Worm (Caenorhabditis elegans) whole organism, L4 larva: ENCODE measurements around the gene Y37E11B.2.
A peak's percentile ranks its signal among the peaks of the same experiment; 100 is the strongest.

Source experiments
- F44E2.7 ChIP-seq: fragments of 200-800 bp; sonication (Bioruptor generic); IDR thresholded peaks from 2 replicates; pipeline ENCODE4 v2.1.2; 2022; ENCODE audit warnings: missing genetic modification characterization, missing compliant biosample characterization
- R02D3.7 ChIP-seq: fragments of 150-350 bp; sonication (generic microtip); optimal IDR thresholded peaks from 3 replicates; lab custom pipeline; 2014; ENCODE audit warnings: missing biosample characterization, missing genetic modification characterization
- aha-1 ChIP-seq: fragments of 150-350 bp; peaks from one replicate; lab custom pipeline; 2014; ENCODE audit warnings: missing biosample characterization, missing genetic modification characterization
- aly-2 ChIP-seq: sonication (generic microtip); optimal IDR thresholded peaks from 2 replicates; lab custom pipeline; 2018; ENCODE audit warnings: missing biosample characterization, missing genetic modification characterization
- arid-1 ChIP-seq: fragments of 200-800 bp; sonication (Bioruptor generic); conservative IDR thresholded peaks from 2 replicates; pipeline ENCODE4 v1.3.6; 2022; ENCODE audit warnings: missing genetic modification reagents, missing genetic modification characterization, missing compliant biosample characterization
- ceh-28 ChIP-seq: fragments of 150-350 bp; optimal IDR thresholded peaks from 2 replicates; lab custom pipeline; 2014; ENCODE audit warnings: missing biosample characterization, missing genetic modification reagents, missing genetic modification characterization
- daf-16 ChIP-seq, 3 experiments: sonication (generic microtip); optimal IDR thresholded peaks; 2 replicates each; lab custom pipeline; 2016 to 2017; ENCODE audit warnings: missing genetic modification characterization in 3 of 3, missing genetic modification reagents in 3 of 3, mild to moderate bottlenecking in 2 of 3, missing compliant biosample characterization in 2 of 3, missing biosample characterization in 1 of 3, moderate library complexity in 1 of 3
- daf-19 ChIP-seq: fragments of 200-800 bp; sonication (Bioruptor generic); conservative IDR thresholded peaks from 2 replicates; pipeline ENCODE4 v1.3.6; 2022; ENCODE audit warnings: missing genetic modification characterization, missing compliant biosample characterization
- hif-1 ChIP-seq, 2 experiments: sonication (generic microtip); optimal IDR thresholded peaks; 2 replicates each; lab custom pipeline; 2016 to 2017; ENCODE audit warnings: missing compliant biosample characterization in 2 of 2, missing genetic modification characterization in 2 of 2, missing genetic modification reagents in 2 of 2, missing genotype in 2 of 2, mild to moderate bottlenecking in 1 of 2
- hmg-1.1 ChIP-seq: fragments of 200-800 bp; sonication (Bioruptor generic); IDR thresholded peaks from 2 replicates; pipeline ENCODE4 v1.3.6; 2022; ENCODE audit warnings: missing genetic modification reagents, missing genetic modification characterization, missing compliant biosample characterization
- jun-1 ChIP-seq: fragments of 150-350 bp; optimal IDR thresholded peaks from 2 replicates; lab custom pipeline; 2014; ENCODE audit warnings: missing biosample characterization, missing genetic modification reagents, missing genetic modification characterization
- lin-13 ChIP-seq: fragments of 150-350 bp; optimal IDR thresholded peaks from 2 replicates; lab custom pipeline; 2014; ENCODE audit warnings: missing biosample characterization, missing genetic modification reagents, missing genetic modification characterization
- lin-15B ChIP-seq: fragments of 150-350 bp; sonication (generic microtip); optimal IDR thresholded peaks from 3 replicates; lab custom pipeline; 2014; ENCODE audit warnings: missing biosample characterization, missing genetic modification characterization
- lin-29 ChIP-seq: fragments of 200-800 bp; sonication (Bioruptor generic); IDR thresholded peaks from 2 replicates; pipeline ENCODE4 v1.3.6; 2022; ENCODE audit warnings: missing genetic modification reagents, missing genetic modification characterization, missing compliant biosample characterization
- lin-38 ChIP-seq: fragments of 200-800 bp; sonication (Bioruptor generic); IDR thresholded peaks from 2 replicates; pipeline ENCODE4 v1.3.6; 2022; ENCODE audit warnings: missing genetic modification reagents, missing genetic modification characterization, missing compliant biosample characterization
- lsy-2 ChIP-seq, 2 experiments: fragments of 150-350 bp in 1 of 2; sonication (generic microtip) in 1 of 2; optimal IDR thresholded peaks; 2 replicates each; lab custom pipeline; 2014 to 2017; ENCODE audit warnings: missing biosample characterization in 2 of 2, missing genetic modification characterization in 2 of 2
- madf-9 ChIP-seq: fragments of 200-800 bp; sonication (Bioruptor generic); conservative IDR thresholded peaks from 2 replicates; pipeline ENCODE4 v1.3.6; 2022; ENCODE audit warnings: missing genetic modification reagents, missing genetic modification characterization, missing compliant biosample characterization
- nhr-102 ChIP-seq: sonication (generic microtip); optimal IDR thresholded peaks from 2 replicates; lab custom pipeline; 2016; ENCODE audit warnings: mild to moderate bottlenecking, missing genetic modification characterization, moderate library complexity, missing compliant biosample characterization
- nhr-41 ChIP-seq: fragments of 200-800 bp; sonication (Bioruptor generic); IDR thresholded peaks from 2 replicates; pipeline ENCODE4 v1.3.6; 2022; ENCODE audit warnings: missing genetic modification reagents, missing genetic modification characterization, missing compliant biosample characterization
- php-3 ChIP-seq: fragments of 200-800 bp; sonication (Bioruptor generic); IDR thresholded peaks from 2 replicates; pipeline ENCODE4 v1.3.6; 2022; ENCODE audit warnings: missing genetic modification reagents, missing genetic modification characterization, missing compliant biosample characterization
- pqm-1 ChIP-seq: sonication (generic microtip); optimal IDR thresholded peaks from 2 replicates; lab custom pipeline; 2017; ENCODE audit warnings: missing biosample characterization, missing genetic modification characterization
- set-16 ChIP-seq: fragments of 200-800 bp; sonication (Bioruptor generic); IDR thresholded peaks from 2 replicates; pipeline ENCODE4 v1.3.6; 2022; ENCODE audit warnings: missing genetic modification reagents, missing genetic modification characterization, missing compliant biosample characterization
- skn-1 ChIP-seq: fragments of 150-350 bp; optimal IDR thresholded peaks from 2 replicates; lab custom pipeline; 2014; ENCODE audit warnings: missing biosample characterization, missing genetic modification characterization
- spr-1 ChIP-seq: sonication (generic microtip); optimal IDR thresholded peaks from 2 replicates; lab custom pipeline; 2016; ENCODE audit warnings: mild to moderate bottlenecking, missing genetic modification characterization, missing compliant biosample characterization
- unc-39 ChIP-seq: sonication (generic microtip); optimal IDR thresholded peaks from 2 replicates; lab custom pipeline; 2017; ENCODE audit warnings: missing biosample characterization, missing genetic modification characterization
- unc-62 ChIP-seq, 3 experiments: fragments of 150-350 bp in 1 of 3; sonication (generic microtip); optimal IDR thresholded peaks in 2 of 3; peaks in 1 of 3; 1 replicate in 1 of 3; 2 replicates in 2 of 3; lab custom pipeline; 2014 to 2017; ENCODE audit warnings: missing biosample characterization in 3 of 3, missing genetic modification characterization in 3 of 3, missing genetic modification reagents in 3 of 3, missing genotype in 1 of 3
- vab-7 ChIP-seq: fragments of 200-800 bp; sonication (Bioruptor generic); IDR thresholded peaks from 2 replicates; pipeline ENCODE4 v1.3.6; 2022; ENCODE audit warnings: missing genetic modification reagents, missing genetic modification characterization, missing compliant biosample characterization
- zip-11 ChIP-seq: fragments of 200-800 bp; sonication (Bioruptor generic); IDR thresholded peaks from 2 replicates; pipeline ENCODE4 v1.3.6; 2022; ENCODE audit warnings: missing genetic modification characterization, missing compliant biosample characterization

Y37E11B.2 gene

DNA sequence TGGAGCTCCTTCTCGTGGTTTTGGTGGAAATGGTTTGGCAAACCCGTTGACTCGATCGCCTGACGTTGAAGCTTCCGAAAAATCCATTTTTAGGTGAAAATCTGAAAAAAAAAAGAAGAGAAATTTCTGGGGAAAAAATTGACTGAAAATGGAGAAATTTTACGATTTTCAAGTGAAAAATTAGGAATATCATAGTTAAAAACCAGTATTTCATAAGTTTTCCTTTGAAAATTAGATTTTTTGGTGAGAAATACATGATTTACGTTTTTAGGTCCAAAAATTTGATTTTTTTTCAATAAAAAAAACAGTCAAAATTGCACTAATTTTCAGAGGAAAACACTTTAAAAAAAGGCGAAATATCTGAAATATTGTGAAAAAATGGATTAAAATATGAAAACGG, 15.3 kb downstream of the Y37E11B.2 start, which contains the start of gene taf-2:
TSS of gene taf-2 (minus strand) at position 101 of the 400 bp plus-strand sequence.
- TF ChIP-seq aha-1 (tag; lab: Kevin White, UChicago) (peak; percentile 12), R02D3.7 (tag; lab: Kevin White, UChicago) (no peak)

DNA sequence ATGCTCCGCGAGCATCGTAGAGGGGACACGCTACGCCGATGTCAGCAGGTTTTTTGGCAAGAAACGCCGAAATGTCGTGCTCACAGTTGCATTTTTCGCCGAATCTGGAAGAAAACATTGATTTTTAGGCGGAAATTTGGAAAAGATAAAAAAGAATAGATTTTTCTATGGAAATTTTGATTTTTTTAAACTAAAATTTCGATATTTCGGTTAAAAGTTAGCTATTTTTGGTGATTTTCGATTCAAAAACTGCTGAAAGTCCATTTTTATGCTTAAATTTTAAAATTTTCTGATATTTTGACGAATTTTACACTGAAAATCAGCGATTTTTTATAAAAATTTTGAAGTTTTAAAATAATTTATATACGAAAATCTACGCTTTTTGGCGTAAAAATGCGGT, 19.1 kb downstream of the Y37E11B.2 start:
- peak in 1 of 2 experiments; percentile 97 for TF ChIP-seq unc-62 (GFP tag; optimal IDR thresholded peaks at IDR 0.05 in 1 of 2; lab: Kevin White, UChicago)
- no peak for TF ChIP-seq unc-62 (tag; optimal IDR thresholded peaks at IDR 0.05; lab: Kevin White, UChicago)
- no peak for TF ChIP-seq spr-1 (tag; lab: Kevin White, UChicago)

DNA sequence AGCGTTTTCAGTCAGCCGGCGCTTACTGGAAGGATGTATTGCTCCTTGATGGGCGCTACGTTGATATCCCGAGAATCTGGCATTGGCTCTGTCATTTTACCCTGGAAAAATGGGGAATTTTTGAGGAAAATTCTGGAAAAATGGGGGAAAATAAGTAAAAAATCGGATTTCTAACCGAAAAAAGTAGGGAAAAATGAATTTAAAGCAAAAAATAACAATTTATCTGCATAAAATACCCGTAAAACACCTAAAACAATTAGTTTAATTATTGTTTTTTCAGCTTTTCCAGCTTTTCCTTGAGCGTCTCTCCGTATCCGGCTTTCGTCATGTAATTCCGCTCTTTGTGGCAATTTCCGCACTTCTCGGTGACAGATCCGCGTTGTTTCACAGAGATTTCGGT, 20.2 kb downstream of the Y37E11B.2 start, which contains the start of gene Y37E11B.5:
TSS of gene Y37E11B.5 (minus strand) at position 101 of the 400 bp plus-strand sequence.
- no peak for TF ChIP-seq ceh-28 (tag; lab: Kevin White, UChicago)
- TF ChIP-seq daf-19 (GFP tag; lab: Robert Waterston, UW), result no peak
- TF ChIP-seq F44E2.7 (GFP tag; lab: Robert Waterston, UW), result no peak
- no peak for TF ChIP-seq daf-16 (GFP tag; optimal IDR thresholded peaks at IDR 0.05; lab: Kevin White, UChicago)
- TF ChIP-seq daf-16 (tag; optimal IDR thresholded peaks at IDR 0.05; lab: Kevin White, UChicago), result no peak
- no peak for TF ChIP-seq nhr-41
- TF ChIP-seq php-3 (GFP tag; lab: Robert Waterston, UW), result no peak
- TF ChIP-seq aha-1 (tag; lab: Kevin White, UChicago), result no peak
- TF ChIP-seq madf-9 (GFP tag; lab: Robert Waterston, UW), result no peak
- no peak for TF ChIP-seq jun-1 (tag; lab: Kevin White, UChicago)
- TF ChIP-seq hmg-1.1 (GFP tag; lab: Robert Waterston, UW), result no peak
- TF ChIP-seq unc-39, result no peak
- no peak for TF ChIP-seq skn-1 (tag; lab: Kevin White, UChicago)
- TF ChIP-seq lin-29, result no peak
- TF ChIP-seq vab-7, result no peak
- TF ChIP-seq R02D3.7 (tag; lab: Kevin White, UChicago), result no peak
- no peak for TF ChIP-seq zip-11 (GFP tag; lab: Robert Waterston, UW)
- TF ChIP-seq pqm-1 (tag; lab: Kevin White, UChicago), result no peak

DNA sequence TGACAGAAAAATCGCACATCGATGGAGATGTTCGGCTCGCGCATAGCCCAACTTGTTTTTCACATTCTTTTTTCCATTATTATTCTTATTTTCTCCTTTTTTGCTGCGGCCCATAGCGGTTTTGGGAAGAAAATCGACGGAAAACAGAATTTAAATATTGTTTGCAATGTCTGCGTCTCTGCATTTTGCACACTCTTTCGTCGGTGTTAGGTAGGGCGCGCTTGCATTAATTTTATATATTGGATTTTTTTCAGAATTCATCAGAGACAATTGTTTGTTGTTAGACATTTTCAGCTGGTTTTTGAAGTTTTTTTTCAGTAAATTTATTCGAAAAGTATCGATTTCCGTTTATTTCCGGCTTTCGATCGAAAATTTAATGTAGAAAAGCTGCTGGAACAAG, 20.9 kb downstream of the Y37E11B.2 start, which contains the start of gene Y37E11B.6:
TSS of gene Y37E11B.6 (minus strand) at position 181 of the 400 bp plus-strand sequence.
- TF ChIP-seq aly-2, result no peak
- no peak for TF ChIP-seq ceh-28 (tag; lab: Kevin White, UChicago)
- no peak for TF ChIP-seq nhr-102 (tag; lab: Kevin White, UChicago)
- TF ChIP-seq lin-15B, result no peak
- no peak for TF ChIP-seq lin-13 (GFP tag; lab: Kevin White, UChicago)
- TF ChIP-seq F44E2.7 (GFP tag; lab: Robert Waterston, UW), result no peak
- no peak for TF ChIP-seq arid-1 (GFP tag; lab: Robert Waterston, UW)
- peak; percentile 79 for TF ChIP-seq lin-38 (GFP tag; lab: Robert Waterston, UW)

DNA sequence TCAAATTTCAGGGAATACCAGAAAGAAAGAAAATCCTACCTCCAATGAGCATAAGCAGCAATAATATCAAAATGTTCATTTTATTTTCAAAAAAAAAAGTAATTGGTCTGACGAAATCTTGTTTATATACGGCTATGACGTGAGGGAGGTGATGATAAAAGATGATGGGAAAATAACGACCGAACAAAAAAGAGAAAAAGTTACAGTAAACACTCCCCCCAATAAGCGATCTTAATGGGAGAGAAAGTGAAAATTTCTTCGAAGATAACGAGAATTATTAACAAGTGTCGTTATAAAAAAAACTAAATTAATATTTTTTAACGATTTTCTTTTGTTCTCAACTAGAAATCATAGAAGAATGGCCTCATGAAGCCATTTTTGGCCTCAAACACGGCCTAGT, 21.7 kb downstream of the Y37E11B.2 start, which contains the start of gene Y37E11B.7:
TSS of gene Y37E11B.7 (minus strand) at position 207 of the 400 bp plus-strand sequence.
- TF ChIP-seq lsy-2 (tag; optimal IDR thresholded peaks at IDR 0.05; lab: Kevin White, UChicago), result peak in 1 of 2 experiments; percentile 41
- no peak for TF ChIP-seq daf-16 (GFP tag; optimal IDR thresholded peaks at IDR 0.05; lab: Kevin White, UChicago)
- no peak for TF ChIP-seq daf-16 (tag; optimal IDR thresholded peaks at IDR 0.05; lab: Kevin White, UChicago)
- TF ChIP-seq, all 104 proteins: peak for 1

DNA sequence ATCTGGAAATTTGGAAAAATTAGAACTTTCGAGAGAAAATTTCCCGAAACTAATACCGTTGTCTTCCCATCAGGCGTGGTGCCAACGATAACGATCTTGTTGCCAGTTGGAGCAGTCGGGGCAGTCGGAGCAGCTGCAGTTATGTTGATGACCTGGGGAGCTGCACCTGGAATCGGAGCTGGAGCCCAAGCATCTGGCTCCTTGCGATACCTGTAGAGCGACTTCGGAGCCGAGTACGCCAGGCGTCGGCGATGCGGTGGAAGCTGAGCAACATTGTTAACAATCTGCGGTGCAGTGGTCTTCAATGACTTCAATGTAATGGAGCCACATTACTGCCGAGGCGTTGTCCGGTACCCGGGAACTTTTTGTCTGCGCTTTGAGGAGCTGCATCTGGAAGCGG, 23.6 kb downstream of the Y37E11B.2 start:
- TF ChIP-seq aha-1 (tag; lab: Kevin White, UChicago) (peak; percentile 87), set-16 (GFP tag; lab: Robert Waterston, UW) (peak; percentile 80), hif-1 (tag; optimal IDR thresholded peaks at IDR 0.05; lab: Kevin White, UChicago) (no peak)
